In genomic region chrX:16361306-16361705, dm6 we compare ENCODE assay signal across 1 fruit fly cellular context.
TF ChIP-seq lines count a peak whose summit lies in the region.

nonA (plus strand) TSS chrX:16361569.

TF ChIP-seq in whole organism, embryonic, 481 proteins besides CTCF, POLR2A, EP300 and RAD21 (continued from another document and continues in another):
- TF ChIP-seq CG14014 (GFP tag; IDR thresholded peaks at IDR 0.05; lab: Robert Waterston, UW) (no peak), CG15073 (GFP tag; optimal IDR thresholded peaks at IDR 0.05; lab: Kevin White, UChicago) (no peak), tll (GFP tag; optimal IDR thresholded peaks at IDR 0.05; lab: Kevin White, UChicago) (no peak), CrebB (tag; optimal IDR thresholded peaks at IDR 0.05; lab: Kevin White, UChicago) (no peak), CG8924 (tag; optimal IDR thresholded peaks at IDR 0.05; lab: Kevin White, UChicago) (peak; percentile 22), CG12769 (tag; optimal IDR thresholded peaks at IDR 0.05; lab: Kevin White, UChicago) (no peak), maf-S (GFP tag; optimal IDR thresholded peaks at IDR 0.05; lab: Kevin White, UChicago) (no peak), PHDP (tag; optimal IDR thresholded peaks at IDR 0.05; lab: Kevin White, UChicago) (no peak), jigr1 (GFP tag; IDR thresholded peaks at IDR 0.05; lab: Robert Waterston, UW) (no peak), nerfin-1 (tag; optimal IDR thresholded peaks at IDR 0.05; lab: Kevin White, UChicago) (no peak), CG13287 (GFP tag; IDR thresholded peaks at IDR 0.05; lab: Robert Waterston, UW; ENCODE audit: partially characterized antibody) (0 out of 2 replicates have a peak, but pooled peaks have one; percentile 17), Atf6 (GFP tag; IDR thresholded peaks at IDR 0.05; lab: Robert Waterston, UW) (no peak), Opbp (GFP tag; IDR thresholded peaks at IDR 0.05; lab: Robert Waterston, UW; ENCODE audit: partially characterized antibody) (0 out of 3 replicates have a peak, but pooled peaks have one; percentile 9), Jarid2 (GFP tag; optimal IDR thresholded peaks at IDR 0.05; lab: Kevin White, UChicago) (no peak), caup (GFP tag; optimal IDR thresholded peaks at IDR 0.05; lab: Kevin White, UChicago; ENCODE audit: severe bottlenecking) (no peak), cwo (GFP tag; optimal IDR thresholded peaks at IDR 0.05; lab: Kevin White, UChicago) (no peak), CG10959 (GFP tag; IDR thresholded peaks at IDR 0.05; lab: Robert Waterston, UW) (no peak), grn (GFP tag; optimal IDR thresholded peaks at IDR 0.05; lab: Kevin White, UChicago) (no peak), psq (GFP tag; optimal IDR thresholded peaks at IDR 0.05; lab: Kevin White, UChicago) (no peak), Taf1 (GFP tag; IDR thresholded peaks at IDR 0.05; lab: Robert Waterston, UW) (no peak), CG18764 (GFP tag; optimal IDR thresholded peaks at IDR 0.05; lab: Kevin White, UChicago) (no peak), zfh2 (GFP tag; optimal IDR thresholded peaks at IDR 0.05; lab: Kevin White, UChicago) (no peak), pros (GFP tag; optimal IDR thresholded peaks at IDR 0.05; lab: Kevin White, UChicago) (no peak), Chrac-16 (GFP tag; optimal IDR thresholded peaks at IDR 0.05; lab: Kevin White, UChicago) (no peak), vnd (GFP tag; IDR thresholded peaks at IDR 0.05; lab: Robert Waterston, UW; ENCODE audit: partially characterized antibody) (no peak), grau (tag; optimal IDR thresholded peaks at IDR 0.05; lab: Kevin White, UChicago) (no peak), usp (GFP tag; optimal IDR thresholded peaks at IDR 0.05; lab: Kevin White, UChicago) (no peak), Lpt (GFP tag; optimal IDR thresholded peaks at IDR 0.05; lab: Kevin White, UChicago) (no peak), trem (tag; optimal IDR thresholded peaks at IDR 0.05; lab: Kevin White, UChicago) (peak; percentile 22), CG11093 (GFP tag; IDR thresholded peaks at IDR 0.05; lab: Robert Waterston, UW) (no peak), ac (GFP tag; optimal IDR thresholded peaks at IDR 0.05; lab: Kevin White, UChicago) (no peak), CG4854 (GFP tag; optimal IDR thresholded peaks at IDR 0.05; lab: Kevin White, UChicago) (no peak), Sry-β (GFP tag; optimal IDR thresholded peaks at IDR 0.05; lab: Kevin White, UChicago) (no peak), CG8388 (GFP tag; optimal IDR thresholded peaks at IDR 0.05; lab: Kevin White, UChicago) (no peak), slp2 (GFP tag; optimal IDR thresholded peaks at IDR 0.05; lab: Kevin White, UChicago) (no peak), CG17568 (GFP tag; optimal IDR thresholded peaks at IDR 0.05; lab: Kevin White, UChicago) (no peak), H15 (GFP tag; IDR thresholded peaks at IDR 0.05; lab: Robert Waterston, UW) (no peak), CG8478 (optimal IDR thresholded peaks at IDR 0.05; lab: Kevin White, UChicago) (no peak), Xrp1 (GFP tag; IDR thresholded peaks at IDR 0.05; lab: Robert Waterston, UW) (no peak), Elba2 (GFP tag; optimal IDR thresholded peaks at IDR 0.05; lab: Kevin White, UChicago) (no peak), kah (GFP tag; optimal IDR thresholded peaks at IDR 0.05; lab: Kevin White, UChicago) (no peak), dm (GFP tag; optimal IDR thresholded peaks at IDR 0.05; lab: Kevin White, UChicago) (no peak), ftz-f1 (GFP tag; optimal IDR thresholded peaks at IDR 0.05; lab: Kevin White, UChicago) (no peak), z (GFP tag; IDR thresholded peaks at IDR 0.05; lab: Robert Waterston, UW) (no peak), CG15696 (tag; optimal IDR thresholded peaks at IDR 0.05; lab: Kevin White, UChicago) (no peak), Med (GFP tag; lab: Kevin White, UChicago) (no peak), CG33213 (GFP tag; optimal IDR thresholded peaks at IDR 0.05; lab: Kevin White, UChicago) (no peak), CG5180 (GFP tag; optimal IDR thresholded peaks at IDR 0.05; lab: Kevin White, UChicago) (no peak), Sin3A (optimal IDR thresholded peaks at IDR 0.05; lab: Kevin White, UChicago) (no peak), Dip2 (GFP tag; IDR thresholded peaks at IDR 0.05; lab: Robert Waterston, UW) (no peak), Vsx1 (GFP tag; optimal IDR thresholded peaks at IDR 0.05; lab: Kevin White, UChicago) (no peak), CG7745 (tag; optimal IDR thresholded peaks at IDR 0.05; lab: Kevin White, UChicago) (no peak), aop (GFP tag; IDR thresholded peaks at IDR 0.05; lab: Robert Waterston, UW) (no peak), CG11456 (GFP tag; IDR thresholded peaks at IDR 0.05; lab: Robert Waterston, UW) (no peak), CG14860 (GFP tag; IDR thresholded peaks at IDR 0.05; lab: Robert Waterston, UW; ENCODE audit: partially characterized antibody) (no peak), gem (tag; optimal IDR thresholded peaks at IDR 0.05; lab: Kevin White, UChicago) (no peak), CG6791 (GFP tag; IDR thresholded peaks at IDR 0.05; lab: Robert Waterston, UW; ENCODE audit: partially characterized antibody) (no peak), emc (GFP tag; optimal IDR thresholded peaks at IDR 0.05; lab: Kevin White, UChicago) (no peak), CG9609 (GFP tag; optimal IDR thresholded peaks at IDR 0.05; lab: Kevin White, UChicago) (no peak), Sry-δ (GFP tag; optimal IDR thresholded peaks at IDR 0.05; lab: Kevin White, UChicago) (peak; percentile 51), Adf1 (GFP tag; IDR thresholded peaks at IDR 0.05; lab: Robert Waterston, UW) (no peak), ERR (GFP tag; optimal IDR thresholded peaks at IDR 0.05; lab: Kevin White, UChicago) (no peak), Meics (GFP tag; optimal IDR thresholded peaks at IDR 0.05; lab: Kevin White, UChicago) (no peak), GATAe (GFP tag; conservative IDR thresholded peaks at IDR 0.05; lab: Robert Waterston, UW) (no peak), ham (GFP tag; IDR thresholded peaks at IDR 0.05; lab: Robert Waterston, UW) (no peak), NC2α (GFP tag; optimal IDR thresholded peaks at IDR 0.05; lab: Kevin White, UChicago) (no peak), CG17829 (tag; optimal IDR thresholded peaks at IDR 0.05; lab: Kevin White, UChicago) (peak; percentile 10), CG30431 (GFP tag; optimal IDR thresholded peaks at IDR 0.05; lab: Kevin White, UChicago) (no peak), Hand (GFP tag; optimal IDR thresholded peaks at IDR 0.05; lab: Kevin White, UChicago) (no peak), pnt (GFP tag; optimal IDR thresholded peaks at IDR 0.05; lab: Kevin White, UChicago) (no peak), HLH4C (GFP tag; IDR thresholded peaks at IDR 0.05; lab: Robert Waterston, UW; ENCODE audit: partially characterized antibody) (peak; percentile 53; the same call in 2 of the 3 replicates), phol (tag; optimal IDR thresholded peaks at IDR 0.05; lab: Kevin White, UChicago) (no peak), slou (GFP tag; optimal IDR thresholded peaks at IDR 0.05; lab: Kevin White, UChicago) (no peak), Dfd (GFP tag; optimal IDR thresholded peaks at IDR 0.05; lab: Kevin White, UChicago) (no peak), CG12659 (GFP tag; optimal IDR thresholded peaks at IDR 0.05; lab: Kevin White, UChicago) (peak; percentile 48), repo (GFP tag; optimal IDR thresholded peaks at IDR 0.05; lab: Kevin White, UChicago) (no peak), Kr (GFP tag; optimal IDR thresholded peaks at IDR 0.05; lab: Kevin White, UChicago) (no peak), Gug (GFP tag; IDR thresholded peaks at IDR 0.05; lab: Robert Waterston, UW) (no peak), Nf-YA (GFP tag; IDR thresholded peaks at IDR 0.05; lab: Robert Waterston, UW) (no peak), BEAF-32 (GFP tag; optimal IDR thresholded peaks at IDR 0.05; lab: Kevin White, UChicago) (peak; percentile 54), CG12236 (GFP tag; optimal IDR thresholded peaks at IDR 0.05; lab: Kevin White, UChicago) (no peak), sens (GFP tag; lab: Kevin White, UChicago) (no peak), HHEX (GFP tag; optimal IDR thresholded peaks at IDR 0.05; lab: Kevin White, UChicago) (no peak), pum (GFP tag; optimal IDR thresholded peaks at IDR 0.05; lab: Kevin White, UChicago) (no peak), CG4424 (GFP tag; optimal IDR thresholded peaks at IDR 0.05; lab: Kevin White, UChicago) (no peak), Spps (tag; optimal IDR thresholded peaks at IDR 0.05; lab: Kevin White, UChicago) (no peak), gt (GFP tag; IDR thresholded peaks at IDR 0.05; lab: Robert Waterston, UW) (no peak), CG2129 (GFP tag; IDR thresholded peaks at IDR 0.05; lab: Robert Waterston, UW; ENCODE audit: partially characterized antibody) (no peak), h (optimal IDR thresholded peaks at IDR 0.05; lab: Kevin White, UChicago) (no peak), nau (GFP tag; optimal IDR thresholded peaks at IDR 0.05; lab: Kevin White, UChicago) (no peak), tx (GFP tag; optimal IDR thresholded peaks at IDR 0.05; lab: Kevin White, UChicago) (no peak), CG1024 (GFP tag; IDR thresholded peaks at IDR 0.05; lab: Robert Waterston, UW) (peak; percentile 83), prd (optimal IDR thresholded peaks at IDR 0.05; lab: Kevin White, UChicago) (no peak), prd (GFP tag; IDR thresholded peaks at IDR 0.05; lab: Robert Waterston, UW) (no peak), kni (GFP tag; optimal IDR thresholded peaks at IDR 0.05; lab: Kevin White, UChicago) (no peak), CkIIα-i1 (GFP tag; IDR thresholded peaks at IDR 0.05; lab: Robert Waterston, UW) (no peak), Atf3 (GFP tag; optimal IDR thresholded peaks at IDR 0.05; lab: Kevin White, UChicago) (no peak), pzg (GFP tag; optimal IDR thresholded peaks at IDR 0.05; lab: Kevin White, UChicago) (peak; percentile 44), CG13424 (tag; optimal IDR thresholded peaks at IDR 0.05; lab: Kevin White, UChicago) (no peak), NK7.1 (GFP tag; optimal IDR thresholded peaks at IDR 0.05; lab: Kevin White, UChicago) (no peak), zfh1 (GFP tag; IDR thresholded peaks at IDR 0.05; lab: Robert Waterston, UW) (no peak), CG12219 (GFP tag; optimal IDR thresholded peaks at IDR 0.05; lab: Kevin White, UChicago) (no peak), ATbp (GFP tag; optimal IDR thresholded peaks at IDR 0.05; lab: Kevin White, UChicago) (no peak), CG4404 (GFP tag; IDR thresholded peaks at IDR 0.05; lab: Robert Waterston, UW) (no peak), Bteb2 (GFP tag; optimal IDR thresholded peaks at IDR 0.05; lab: Kevin White, UChicago) (no peak), CG2116 (GFP tag; optimal IDR thresholded peaks at IDR 0.05; lab: Kevin White, UChicago) (peak; percentile 91), E2f1 (GFP tag; IDR thresholded peaks at IDR 0.05; lab: Robert Waterston, UW) (no peak), gcm2 (GFP tag; optimal IDR thresholded peaks at IDR 0.05; lab: Kevin White, UChicago) (no peak), HLH3B (GFP tag; IDR thresholded peaks at IDR 0.05; lab: Robert Waterston, UW) (no peak), HLHmδ (GFP tag; optimal IDR thresholded peaks at IDR 0.05; lab: Kevin White, UChicago) (no peak), schlank (tag; optimal IDR thresholded peaks at IDR 0.05; lab: Kevin White, UChicago) (no peak), CG7928 (GFP tag; optimal IDR thresholded peaks at IDR 0.05; lab: Kevin White, UChicago) (no peak), MESR4 (GFP tag; optimal IDR thresholded peaks at IDR 0.05; lab: Kevin White, UChicago) (peak; percentile 58), CG34376 (GFP tag; optimal IDR thresholded peaks at IDR 0.05; lab: Kevin White, UChicago) (no peak), Atf-2 (GFP tag; optimal IDR thresholded peaks at IDR 0.05; lab: Kevin White, UChicago) (no peak), lab (GFP tag; optimal IDR thresholded peaks at IDR 0.05; lab: Kevin White, UChicago) (no peak), Pdp1 (GFP tag; optimal IDR thresholded peaks at IDR 0.05; lab: Kevin White, UChicago) (peak in 1 of 2 experiments; percentile 32), pb (GFP tag; optimal IDR thresholded peaks at IDR 0.05; lab: Kevin White, UChicago) (no peak), scrt (GFP tag; optimal IDR thresholded peaks at IDR 0.05; lab: Kevin White, UChicago) (peak; percentile 12), amos (GFP tag; IDR thresholded peaks at IDR 0.05; lab: Robert Waterston, UW; ENCODE audit: partially characterized antibody) (peak; percentile 15; the same call in 1 of the 2 replicates), Rfx (GFP tag; IDR thresholded peaks at IDR 0.05; lab: Robert Waterston, UW) (no peak), dimm (GFP tag; IDR thresholded peaks at IDR 0.05; lab: Robert Waterston, UW) (no peak), nom (GFP tag; optimal IDR thresholded peaks at IDR 0.05; lab: Kevin White, UChicago) (peak; percentile 46), NC2β (GFP tag; optimal IDR thresholded peaks at IDR 0.05; lab: Kevin White, UChicago) (no peak), ase (GFP tag; IDR thresholded peaks at IDR 0.05; lab: Robert Waterston, UW) (no peak), stwl (tag; optimal IDR thresholded peaks at IDR 0.05; lab: Kevin White, UChicago) (peak; percentile 9), lbe (GFP tag; optimal IDR thresholded peaks at IDR 0.05; lab: Kevin White, UChicago) (no peak), CG13894 (tag; optimal IDR thresholded peaks at IDR 0.05; lab: Kevin White, UChicago) (no peak), CG43689 (GFP tag; IDR thresholded peaks at IDR 0.05; lab: Robert Waterston, UW) (no peak), CG10431 (GFP tag; optimal IDR thresholded peaks at IDR 0.05; lab: Kevin White, UChicago) (peak; percentile 12), CG17912 (GFP tag; optimal IDR thresholded peaks at IDR 0.05; lab: Kevin White, UChicago) (no peak), Dip3 (GFP tag; optimal IDR thresholded peaks at IDR 0.05; lab: Kevin White, UChicago) (no peak), jumu (GFP tag; optimal IDR thresholded peaks at IDR 0.05; lab: Kevin White, UChicago) (no peak), CG32532 (GFP tag; IDR thresholded peaks at IDR 0.05; lab: Robert Waterston, UW) (no peak), MBD-R2 (GFP tag; IDR thresholded peaks at IDR 0.05; lab: Robert Waterston, UW) (peak; percentile 30), jing (GFP tag; optimal IDR thresholded peaks at IDR 0.05; lab: Kevin White, UChicago) (no peak), CG10267 (tag; optimal IDR thresholded peaks at IDR 0.05; lab: Kevin White, UChicago) (peak; percentile 13), CG14710 (tag; optimal IDR thresholded peaks at IDR 0.05; lab: Kevin White, UChicago) (peak; percentile 60), Tbp (GFP tag; optimal IDR thresholded peaks at IDR 0.05; lab: Kevin White, UChicago) (no peak), trh (GFP tag; optimal IDR thresholded peaks at IDR 0.05; lab: Kevin White, UChicago) (no peak)
